Worm (Caenorhabditis elegans) whole organism, early embryonic: ENCODE data around the gene abhd-3.2.

Source experiments
- B0310.2 ChIP-seq: sonication (generic microtip); optimal IDR thresholded peaks from 2 replicates; lab custom pipeline; 2016; ENCODE audit warnings: mild to moderate bottlenecking, missing genetic modification characterization, missing compliant biosample characterization
- F13C5.2 ChIP-seq: sonication (generic microtip); optimal IDR thresholded peaks from 2 replicates; lab custom pipeline; 2017; ENCODE audit warnings: mild to moderate bottlenecking, missing genetic modification characterization, inconsistent platforms, missing compliant biosample characterization
- aly-1 ChIP-seq: sonication (generic microtip); optimal IDR thresholded peaks from 2 replicates; lab custom pipeline; 2016; ENCODE audit warnings: missing genetic modification characterization, missing compliant biosample characterization
- ama-1 ChIP-seq: fragments of 150-350 bp; optimal IDR thresholded peaks from 2 replicates; lab custom pipeline; 2014
- ceh-13 ChIP-seq: fragments of 200-800 bp; sonication (Bioruptor generic); optimal IDR thresholded peaks from 2 replicates; lab custom pipeline; 2018; ENCODE audit warnings: mild to moderate bottlenecking, missing genetic modification characterization, missing compliant biosample characterization
- ceh-36 ChIP-seq: sonication (generic microtip); optimal IDR thresholded peaks from 2 replicates; lab custom pipeline; 2016; ENCODE audit warnings: missing genetic modification characterization, inconsistent platforms, missing compliant biosample characterization
- ets-7 ChIP-seq: sonication (generic microtip); optimal IDR thresholded peaks from 2 replicates; lab custom pipeline; 2016; ENCODE audit warnings: missing genotype, missing genetic modification characterization, missing compliant biosample characterization
- flt-1 ChIP-seq: fragments of 200-800 bp; sonication (Bioruptor generic); IDR thresholded peaks from 2 replicates; pipeline ENCODE4 v1.3.6; 2022; ENCODE audit warnings: missing genetic modification characterization, missing compliant biosample characterization
- hmbx-1 ChIP-seq: sonication (generic microtip); optimal IDR thresholded peaks from 2 replicates; lab custom pipeline; 2016; ENCODE audit warnings: mild to moderate bottlenecking, missing genetic modification characterization, missing compliant biosample characterization
- hmg-4 ChIP-seq: fragments of 200-800 bp; sonication (Bioruptor generic); optimal IDR thresholded peaks from 2 replicates; lab custom pipeline; 2018; ENCODE audit warnings: mild to moderate bottlenecking, missing genetic modification characterization, missing compliant biosample characterization
- hnd-1 ChIP-seq: sonication (generic microtip); optimal IDR thresholded peaks from 2 replicates; lab custom pipeline; 2016; ENCODE audit warnings: missing genetic modification characterization, missing compliant biosample characterization
- pes-1 ChIP-seq: fragments of 200-800 bp; sonication (Bioruptor generic); IDR thresholded peaks from 2 replicates; pipeline ENCODE4 v1.3.6; 2022; ENCODE audit warnings: missing genetic modification reagents, missing genetic modification characterization, missing compliant biosample characterization
- scrt-1 ChIP-seq: fragments of 200-800 bp; sonication (Bioruptor generic); IDR thresholded peaks from 2 replicates; pipeline ENCODE4 v1.3.6; 2022; ENCODE audit warnings: missing genetic modification characterization, missing compliant biosample characterization
- sea-1 ChIP-seq: fragments of 200-800 bp; sonication (Bioruptor generic); conservative IDR thresholded peaks from 2 replicates; pipeline ENCODE4 v1.3.6; 2022; ENCODE audit warnings: missing genetic modification characterization, missing compliant biosample characterization
- tbx-11 ChIP-seq: fragments of 200-800 bp; sonication (Bioruptor generic); IDR thresholded peaks from 2 replicates; pipeline ENCODE4 v1.3.6; 2022; ENCODE audit warnings: missing genetic modification characterization, missing compliant biosample characterization
- tbx-37 ChIP-seq: fragments of 200-800 bp; sonication (Bioruptor generic); conservative IDR thresholded peaks from 2 replicates; pipeline ENCODE4 v1.3.6; 2022; ENCODE audit warnings: missing genetic modification reagents, missing genetic modification characterization, missing compliant biosample characterization
- tra-4 ChIP-seq: sonication (generic microtip); optimal IDR thresholded peaks from 2 replicates; lab custom pipeline; 2017; ENCODE audit warnings: missing genetic modification characterization, missing compliant biosample characterization

abhd-3.2 gene

DNA sequence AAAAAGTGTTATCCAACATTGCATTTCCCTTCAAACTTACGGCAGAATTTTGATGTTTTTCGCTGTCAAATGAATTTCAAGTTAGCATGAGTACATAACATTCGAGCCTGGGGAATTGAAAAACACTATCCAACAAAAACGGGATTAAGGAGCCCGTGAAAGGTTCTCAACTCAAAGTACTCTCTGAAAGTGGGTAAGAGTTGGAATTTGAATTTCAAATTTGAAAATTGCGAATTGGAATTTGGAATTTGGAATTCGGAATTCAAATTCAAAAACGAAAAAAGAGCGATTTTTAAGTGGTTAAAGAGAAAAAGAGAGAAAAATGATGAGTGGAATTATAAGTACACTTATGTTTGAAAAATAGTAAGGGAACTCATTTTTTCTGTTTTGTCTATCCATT lies 13.5 kb upstream of the abhd-3.2 start, which contains the start of the genes C09E10.3 and dgk-1:
TSS of gene C09E10.3 (minus strand) at position 101 of the 400 bp plus-strand sequence.
TSS of gene dgk-1 (minus strand) at position 183 of the 400 bp plus-strand sequence.
- TF ChIP-seq sea-1 (GFP tag; lab: Robert Waterston, UW) (no peak), scrt-1 (GFP tag; lab: Robert Waterston, UW) (no peak), hmbx-1 (tag; lab: Kevin White, UChicago) (no peak), aly-1 (no peak), B0310.2 (no peak), tbx-37 (GFP tag; lab: Robert Waterston, UW) (no peak), hmg-4 (GFP tag; lab: Kevin White, UChicago) (no peak), ets-7 (no peak), ama-1 (lab: Kevin White, UChicago) (no peak), flt-1 (GFP tag; lab: Robert Waterston, UW) (no peak), hnd-1 (tag; lab: Kevin White, UChicago) (no peak), F13C5.2 (tag; lab: Kevin White, UChicago) (no peak)

DNA sequence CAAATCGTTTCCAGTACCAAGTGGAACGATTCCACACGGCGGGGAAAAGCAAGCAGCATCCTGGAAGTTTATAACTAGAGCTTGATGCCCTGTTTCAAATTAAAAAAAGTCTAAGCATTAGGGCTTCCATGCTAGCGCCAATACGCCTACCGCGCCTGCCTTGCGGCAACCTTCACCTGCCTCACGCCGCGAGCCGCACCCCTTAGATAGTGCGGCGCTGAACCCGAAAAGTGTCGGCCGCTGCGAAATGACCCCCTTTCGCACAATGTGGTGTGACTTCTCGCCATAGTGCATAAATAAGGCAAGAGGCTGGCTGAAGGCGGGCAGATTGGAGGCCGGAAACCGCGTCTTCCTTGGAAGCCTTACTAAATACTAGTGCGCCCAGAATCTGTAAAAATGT lies 8.7 kb upstream of the abhd-3.2 start:
- TF ChIP-seq hmg-4 (GFP tag; lab: Kevin White, UChicago) (peak; percentile 43), sea-1 (GFP tag; lab: Robert Waterston, UW) (no peak), ama-1 (lab: Kevin White, UChicago) (no peak), scrt-1 (GFP tag; lab: Robert Waterston, UW) (no peak), flt-1 (GFP tag; lab: Robert Waterston, UW) (no peak), tbx-37 (GFP tag; lab: Robert Waterston, UW) (0 out of 2 replicates have a peak, but pooled peaks have one; percentile 5), ets-7 (no peak), tbx-11 (GFP tag; lab: Robert Waterston, UW) (no peak), ceh-36 (tag; lab: Kevin White, UChicago) (no peak), B0310.2 (no peak), hnd-1 (tag; lab: Kevin White, UChicago) (no peak), ceh-13 (GFP tag; lab: Kevin White, UChicago) (no peak), F13C5.2 (tag; lab: Kevin White, UChicago) (no peak), pes-1 (GFP tag; lab: Robert Waterston, UW) (peak; percentile 34; the same call in 1 of the 2 replicates), tra-4 (tag; lab: Kevin White, UChicago) (no peak), hmbx-1 (tag; lab: Kevin White, UChicago) (no peak), aly-1 (no peak)

DNA sequence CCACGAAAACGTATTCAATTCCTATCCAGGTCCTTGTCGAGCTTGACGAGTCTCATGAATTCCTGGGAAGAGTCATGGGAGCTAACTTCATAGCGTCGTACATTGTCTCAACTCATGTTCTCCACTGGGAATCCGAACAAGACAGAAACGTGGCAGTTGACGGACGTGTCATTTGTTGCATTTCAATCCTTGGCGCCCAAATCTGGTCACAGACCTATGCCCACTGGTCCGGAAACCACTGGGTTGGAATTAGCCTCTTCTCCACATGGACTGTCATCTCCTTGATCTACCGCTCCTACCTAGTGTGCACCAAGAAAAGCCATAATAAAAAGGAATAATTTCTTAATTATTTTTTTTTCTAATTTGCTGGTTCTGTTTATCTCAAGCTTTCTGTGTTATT lies 4.8 kb upstream of the abhd-3.2 start:
- no peak for TF ChIP-seq F13C5.2 (tag; lab: Kevin White, UChicago)
- no peak for TF ChIP-seq ets-7
- TF ChIP-seq ceh-13 (GFP tag; lab: Kevin White, UChicago) = no peak
- no peak for TF ChIP-seq B0310.2
- no peak for TF ChIP-seq scrt-1 (GFP tag; lab: Robert Waterston, UW)
- no peak for TF ChIP-seq ama-1 (lab: Kevin White, UChicago)
- TF ChIP-seq pes-1 (GFP tag; lab: Robert Waterston, UW) = no peak
- TF ChIP-seq hnd-1 (tag; lab: Kevin White, UChicago) = no peak
- no peak for TF ChIP-seq ceh-36 (tag; lab: Kevin White, UChicago)
- no peak for TF ChIP-seq aly-1
- no peak for TF ChIP-seq flt-1 (GFP tag; lab: Robert Waterston, UW)
- TF ChIP-seq tbx-11 (GFP tag; lab: Robert Waterston, UW) = no peak
- TF ChIP-seq tra-4 (tag; lab: Kevin White, UChicago) = no peak
- TF ChIP-seq hmbx-1 (tag; lab: Kevin White, UChicago) = no peak
- TF ChIP-seq tbx-37 (GFP tag; lab: Robert Waterston, UW) = no peak
- no peak for TF ChIP-seq sea-1 (GFP tag; lab: Robert Waterston, UW)
- TF ChIP-seq hmg-4 (GFP tag; lab: Kevin White, UChicago) = no peak

DNA sequence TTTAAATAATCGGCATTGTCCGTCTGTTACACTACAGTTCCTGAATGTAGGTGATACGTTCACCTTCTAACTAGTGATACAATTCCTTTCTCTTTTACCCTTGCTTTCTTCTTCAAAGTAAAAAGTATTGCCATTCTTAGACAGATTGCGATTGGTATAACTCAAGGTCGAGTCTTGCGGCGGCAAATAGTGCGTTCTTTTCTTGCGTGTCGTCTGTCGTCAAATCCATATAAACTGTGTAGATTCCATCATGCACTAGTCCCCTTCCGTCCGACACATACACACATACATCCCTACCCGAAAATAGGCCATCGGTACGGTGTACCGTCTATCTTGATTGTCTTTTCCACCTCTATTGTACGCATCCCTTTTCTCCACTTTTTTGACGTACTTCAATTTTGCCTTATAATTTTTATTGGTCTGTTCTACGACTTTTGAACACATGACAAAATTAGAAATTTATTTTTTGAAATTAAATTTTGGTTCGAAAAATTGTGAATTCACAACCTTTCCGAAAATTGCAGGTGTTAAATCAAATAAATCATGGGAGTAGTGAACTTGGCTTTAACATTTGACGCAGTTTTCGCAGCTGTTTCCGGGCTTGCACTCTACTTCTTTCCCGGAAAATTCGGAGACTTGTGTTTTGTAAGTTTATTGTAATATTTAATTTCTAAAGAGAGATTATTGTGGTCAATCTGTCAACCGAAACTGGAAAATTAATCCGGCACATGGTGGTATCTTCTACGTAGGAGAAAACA lies 2.6 kb upstream of the abhd-3.2 start, which contains the start of gene C44C1.1:
TSS of gene C44C1.1 (plus strand) at position 525 of the 758 bp plus-strand sequence.
- TF ChIP-seq ama-1 (lab: Kevin White, UChicago) (no peak), ceh-13 (GFP tag; lab: Kevin White, UChicago) (no peak), F13C5.2 (tag; lab: Kevin White, UChicago) (no peak), pes-1 (GFP tag; lab: Robert Waterston, UW) (no peak), ceh-36 (tag; lab: Kevin White, UChicago) (no peak), hmbx-1 (tag; lab: Kevin White, UChicago) (no peak), sea-1 (GFP tag; lab: Robert Waterston, UW) (no peak), scrt-1 (GFP tag; lab: Robert Waterston, UW) (no peak), hnd-1 (tag; lab: Kevin White, UChicago) (no peak), hmg-4 (GFP tag; lab: Kevin White, UChicago) (no peak), ets-7 (no peak), aly-1 (no peak), B0310.2 (no peak), tbx-37 (GFP tag; lab: Robert Waterston, UW) (no peak), tbx-11 (GFP tag; lab: Robert Waterston, UW) (no peak), flt-1 (GFP tag; lab: Robert Waterston, UW) (no peak)

DNA sequence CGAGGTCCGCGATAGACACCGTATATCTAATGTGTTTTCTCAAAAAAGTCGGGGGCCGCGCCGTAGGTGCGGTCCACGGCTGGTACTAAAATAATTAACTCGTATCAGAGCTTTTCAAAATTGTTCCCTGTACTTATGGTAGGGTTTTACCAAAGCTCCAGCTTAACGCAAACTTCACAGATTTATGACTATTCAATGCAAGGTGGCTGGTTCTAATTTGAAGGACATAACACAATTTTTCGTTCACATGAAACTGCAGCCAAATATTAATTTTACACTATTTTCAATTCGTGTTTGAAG lies 2.6 kb downstream of the abhd-3.2 start:
- TF ChIP-seq tbx-11 (GFP tag; lab: Robert Waterston, UW) = no peak

DNA sequence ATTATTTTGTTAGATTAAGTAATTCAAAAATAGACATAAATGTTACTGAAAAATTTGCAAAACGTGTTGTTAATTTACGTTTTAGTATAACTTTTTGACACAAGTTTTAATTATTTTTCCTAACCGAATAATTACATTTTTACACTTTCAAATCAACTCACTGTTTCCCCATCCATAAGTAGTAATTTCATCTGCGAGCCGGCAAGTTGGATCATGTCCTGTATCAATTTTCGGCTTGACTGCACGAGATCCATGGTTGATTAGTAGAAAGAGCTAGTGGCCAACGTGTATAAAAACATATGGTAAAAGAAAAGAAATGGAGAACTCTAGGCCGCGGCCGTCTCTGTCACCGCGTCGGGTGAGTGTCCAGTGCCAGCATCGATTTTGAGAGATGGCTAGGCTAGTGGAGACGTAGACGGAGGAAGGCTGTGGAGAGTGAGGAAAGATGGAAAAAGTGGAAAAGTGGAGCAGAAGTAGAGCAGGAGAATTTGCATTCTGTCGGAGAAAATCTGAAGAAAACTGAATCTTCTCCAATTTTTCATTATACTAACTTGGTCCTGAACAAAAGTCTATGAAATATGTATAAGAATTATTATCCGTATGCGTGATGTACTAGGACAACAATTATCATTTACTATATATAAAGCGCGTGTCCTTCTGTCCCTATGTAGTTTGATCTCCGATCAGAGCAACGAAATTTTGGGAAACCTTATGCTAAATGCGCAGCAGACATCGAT lies 3.1 kb downstream of the abhd-3.2 start, which contains the start of gene vps-45:
TSS of gene vps-45 (minus strand) at position 350 of the 737 bp plus-strand sequence.
- peak; percentile 7 for TF ChIP-seq F13C5.2 (tag; lab: Kevin White, UChicago)
- TF ChIP-seq hmg-4 (GFP tag; lab: Kevin White, UChicago) = peak; percentile 45
- no peak for TF ChIP-seq hmbx-1 (tag; lab: Kevin White, UChicago)
- no peak for TF ChIP-seq hnd-1 (tag; lab: Kevin White, UChicago)
- TF ChIP-seq ets-7 = no peak
